3 worm cellular contexts compared by ENCODE assay signal in the genomic region with DNA sequence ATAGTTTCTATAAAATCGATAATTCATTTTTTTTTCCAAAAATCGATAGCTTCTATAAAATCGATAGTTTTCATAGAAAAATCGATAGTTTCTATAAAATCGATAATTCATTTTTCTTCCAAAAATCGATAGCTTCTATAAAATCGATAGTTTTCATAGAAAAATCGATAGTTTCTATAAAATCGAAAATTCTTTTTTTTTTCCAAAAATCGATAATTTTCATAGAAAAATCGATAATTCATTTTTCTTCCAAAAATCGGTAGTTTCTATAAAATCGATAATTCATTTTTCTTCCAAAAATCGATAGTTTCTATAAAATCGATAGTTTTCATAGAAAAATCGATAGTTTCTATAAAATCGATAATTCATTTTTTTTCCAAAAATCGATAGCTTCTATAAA.
TF ChIP-seq lines count a peak whose summit lies in the region.

No protein-coding gene starts in this region.

TF ChIP-seq in whole organism, L3 larva, 47 proteins besides CTCF, POLR2A, EP300 and RAD21:
- peak; percentile 90 for TF ChIP-seq ceh-28 (tag; optimal IDR thresholded peaks at IDR 0.05; lab: Kevin White, UChicago)

TF ChIP-seq in whole organism, L4 larva, 104 proteins besides CTCF, POLR2A, EP300 and RAD21:
- peak; percentile 15 for TF ChIP-seq ceh-28 (tag; optimal IDR thresholded peaks at IDR 0.05; lab: Kevin White, UChicago)

TF ChIP-seq in whole organism, midembryonic, 9 proteins besides CTCF, POLR2A, EP300 and RAD21:
- peak; percentile 26; the same call in 1 of the 2 replicates for TF ChIP-seq T22C8.4 (GFP tag; IDR thresholded peaks at IDR 0.05; lab: Robert Waterston, UW)
